Fruit fly (Drosophila melanogaster) whole organism, prepupa: Measurements from ENCODE around the gene CG10809.
A peak's percentile ranks its signal among the peaks of the same experiment; 100 is the strongest.

Experiments
- CG10631 ChIP-seq: fragments of 200-800 bp; sonication (Bioruptor generic); optimal IDR thresholded peaks from 2 replicates; lab custom pipeline; 2016; ENCODE audit warnings: missing biosample characterization, missing genetic modification characterization
- CG10669 ChIP-seq: fragments of 200-800 bp; sonication (Bioruptor generic); optimal IDR thresholded peaks from 3 replicates; lab custom pipeline; 2018; ENCODE audit warnings: missing biosample characterization, mild to moderate bottlenecking, missing genetic modification characterization, moderate library complexity
- CG11294 ChIP-seq: fragments of 200-800 bp; sonication (Bioruptor generic); IDR thresholded peaks from 2 replicates; pipeline ENCODE4 v1.3.6; 2022; ENCODE audit warnings: missing biosample characterization, missing genetic modification characterization
- CG15336 ChIP-seq: fragments of 200-800 bp; sonication (Bioruptor generic); IDR thresholded peaks from 2 replicates; pipeline ENCODE4 v1.3.6; 2022; ENCODE audit warnings: missing biosample characterization, missing genetic modification characterization
- CG1621 ChIP-seq: fragments of 200-800 bp; sonication (Bioruptor generic); optimal IDR thresholded peaks from 3 replicates; lab custom pipeline; 2018; ENCODE audit warnings: missing biosample characterization, mild to moderate bottlenecking, missing genetic modification characterization
- CG16779 ChIP-seq: fragments of 200-800 bp; sonication (Bioruptor generic); optimal IDR thresholded peaks from 3 replicates; lab custom pipeline; 2017; ENCODE audit warnings: missing biosample characterization, mild to moderate bottlenecking, missing genetic modification characterization
- CG3032 ChIP-seq: fragments of 200-800 bp; optimal IDR thresholded peaks from 2 replicates; lab custom pipeline; 2019; ENCODE audit warnings: missing biosample characterization, mild to moderate bottlenecking, missing genetic modification characterization, moderate library complexity
- CG32006 ChIP-seq: fragments of 200-800 bp; sonication (Bioruptor generic); optimal IDR thresholded peaks from 3 replicates; lab custom pipeline; 2017; ENCODE audit warnings: missing biosample characterization, mild to moderate bottlenecking, missing genetic modification characterization
- CG34406 ChIP-seq: fragments of 200-800 bp; sonication (Bioruptor generic); optimal IDR thresholded peaks from 3 replicates; lab custom pipeline; 2016; ENCODE audit warnings: missing biosample characterization, missing genetic modification characterization
- CG3919 ChIP-seq: fragments of 200-800 bp; sonication (Bioruptor generic); optimal IDR thresholded peaks from 3 replicates; lab custom pipeline; 2016; ENCODE audit warnings: missing biosample characterization, missing genetic modification characterization
- CG4318 ChIP-seq: fragments of 200-800 bp; sonication (Bioruptor generic); optimal IDR thresholded peaks from 3 replicates; lab custom pipeline; 2017; ENCODE audit warnings: missing biosample characterization, mild to moderate bottlenecking, missing genetic modification characterization
- CG6163 ChIP-seq: fragments of 200-800 bp; sonication (Bioruptor generic); IDR thresholded peaks from 3 replicates; pipeline ENCODE4 v1.3.6; 2022; ENCODE audit warnings: missing biosample characterization, missing genetic modification characterization
- CG6276 ChIP-seq: fragments of 200-800 bp; sonication (Bioruptor generic); optimal IDR thresholded peaks from 2 replicates; lab custom pipeline; 2017; ENCODE audit warnings: missing biosample characterization, mild to moderate bottlenecking, missing genetic modification characterization
- CG6808 ChIP-seq: fragments of 200-800 bp; sonication (Bioruptor generic); optimal IDR thresholded peaks from 3 replicates; lab custom pipeline; 2017; ENCODE audit warnings: missing biosample characterization, missing genetic modification characterization, mild to moderate bottlenecking, moderate library complexity, missing genetic modification reagents
- CG7368 ChIP-seq: fragments of 200-800 bp; sonication (Bioruptor generic); optimal IDR thresholded peaks from 3 replicates; lab custom pipeline; 2016; ENCODE audit warnings: missing biosample characterization, missing genetic modification characterization
- CG8119 ChIP-seq: fragments of 200-800 bp; sonication (Bioruptor generic); IDR thresholded peaks from 3 replicates; pipeline ENCODE4 v1.3.6; 2022; ENCODE audit warnings: missing biosample characterization, missing genetic modification characterization
- CG8319 ChIP-seq: fragments of 200-800 bp; sonication (Bioruptor generic); optimal IDR thresholded peaks from 3 replicates; lab custom pipeline; 2016; ENCODE audit warnings: missing biosample characterization, missing genetic modification characterization
- CG8632 ChIP-seq: fragments of 200-800 bp; sonication (Bioruptor generic); optimal IDR thresholded peaks from 3 replicates; lab custom pipeline; 2016; ENCODE audit warnings: missing biosample characterization, missing genetic modification characterization
- CG9139 ChIP-seq: fragments of 200-800 bp; sonication (Bioruptor generic); optimal IDR thresholded peaks from 3 replicates; lab custom pipeline; 2017; ENCODE audit warnings: missing biosample characterization, mild to moderate bottlenecking, missing genetic modification characterization
- Eip93F ChIP-seq: fragments of 200-800 bp; sonication (Bioruptor generic); optimal IDR thresholded peaks from 2 replicates; lab custom pipeline; 2016; ENCODE audit warnings: missing biosample characterization, mild to moderate bottlenecking, missing genetic modification characterization
- Ets21C ChIP-seq: fragments of 200-800 bp; sonication (Bioruptor generic); optimal IDR thresholded peaks from 3 replicates; lab custom pipeline; 2016; ENCODE audit warnings: missing biosample characterization, missing genetic modification characterization
- Ets96B ChIP-seq: fragments of 200-800 bp; optimal IDR thresholded peaks from 2 replicates; lab custom pipeline; 2019; ENCODE audit warnings: missing biosample characterization, mild to moderate bottlenecking, missing genetic modification characterization, moderate library complexity
- Gug ChIP-seq: fragments of 200-800 bp; sonication (Bioruptor generic); IDR thresholded peaks from 2 replicates; pipeline ENCODE4 v1.3.6; 2022; ENCODE audit warnings: missing biosample characterization, missing genetic modification characterization
- Hr38 ChIP-seq: sonication (Bioruptor generic); optimal IDR thresholded peaks from 2 replicates; lab custom pipeline; 2016; ENCODE audit warnings: missing biosample characterization, missing genetic modification characterization
- Hr4 ChIP-seq: fragments of 200-800 bp; sonication (Bioruptor generic); optimal IDR thresholded peaks from 3 replicates; lab custom pipeline; 2016; ENCODE audit warnings: missing biosample characterization, missing genetic modification characterization
- Met ChIP-seq: fragments of 200-800 bp; sonication (Bioruptor generic); optimal IDR thresholded peaks from 3 replicates; lab custom pipeline; 2016; ENCODE audit warnings: missing biosample characterization, missing genetic modification characterization
- OdsH ChIP-seq: fragments of 200-800 bp; sonication (Bioruptor generic); optimal IDR thresholded peaks from 3 replicates; lab custom pipeline; 2016; ENCODE audit warnings: missing biosample characterization, missing genetic modification characterization
- Smox ChIP-seq: fragments of 200-800 bp; sonication (Bioruptor generic); optimal IDR thresholded peaks from 3 replicates; lab custom pipeline; 2016; ENCODE audit warnings: missing biosample characterization, missing genetic modification characterization
- Sox102F ChIP-seq: fragments of 200-800 bp; sonication (Bioruptor generic); optimal IDR thresholded peaks from 2 replicates; lab custom pipeline; 2016; ENCODE audit warnings: missing biosample characterization, mild to moderate bottlenecking, missing genetic modification characterization
- Sox15 ChIP-seq: fragments of 200-800 bp; sonication (Bioruptor generic); optimal IDR thresholded peaks from 3 replicates; lab custom pipeline; 2016; ENCODE audit warnings: missing biosample characterization, missing genetic modification characterization
- achi ChIP-seq: fragments of 200-800 bp; sonication (Bioruptor generic); optimal IDR thresholded peaks from 3 replicates; lab custom pipeline; 2016; ENCODE audit warnings: missing biosample characterization, missing genetic modification characterization
- acj6 ChIP-seq: fragments of 200-800 bp; sonication (Bioruptor generic); optimal IDR thresholded peaks from 3 replicates; lab custom pipeline; 2016; ENCODE audit warnings: missing biosample characterization, missing genetic modification characterization
- dsx ChIP-seq: fragments of 200-800 bp; optimal IDR thresholded peaks from 3 replicates; lab custom pipeline; 2019; ENCODE audit warnings: missing biosample characterization, mild to moderate bottlenecking, missing genetic modification characterization, moderate library complexity; ENCODE audit not compliant: poor library complexity, severe bottlenecking
- eg ChIP-seq: fragments of 200-800 bp; sonication (Bioruptor generic); IDR thresholded peaks from 3 replicates; pipeline ENCODE4 v1.3.6; 2022; ENCODE audit warnings: missing biosample characterization, missing genetic modification characterization
- esn ChIP-seq: fragments of 200-800 bp; sonication (Bioruptor generic); optimal IDR thresholded peaks from 2 replicates; lab custom pipeline; 2016; ENCODE audit warnings: missing biosample characterization, mild to moderate bottlenecking, missing genetic modification characterization, moderate library complexity
- fd59A ChIP-seq: fragments of 200-800 bp; sonication (Bioruptor generic); optimal IDR thresholded peaks from 2 replicates; lab custom pipeline; 2017; ENCODE audit warnings: missing biosample characterization, mild to moderate bottlenecking, missing genetic modification characterization, missing genetic modification reagents
- fd85E ChIP-seq: fragments of 200-800 bp; sonication (Bioruptor generic); optimal IDR thresholded peaks from 3 replicates; lab custom pipeline; 2016; ENCODE audit warnings: missing biosample characterization, missing genetic modification characterization
- lz ChIP-seq: fragments of 200-800 bp; sonication (Bioruptor generic); optimal IDR thresholded peaks from 3 replicates; lab custom pipeline; 2016; ENCODE audit warnings: missing biosample characterization, missing genetic modification characterization
- ss ChIP-seq, 2 experiments: fragments of 200-800 bp; sonication (Bioruptor generic); optimal IDR thresholded peaks; 2 replicates in 1 of 2; 3 replicates in 1 of 2; lab custom pipeline; 2017 to 2018; ENCODE audit warnings: mild to moderate bottlenecking in 2 of 2, missing biosample characterization in 2 of 2, missing genetic modification characterization in 2 of 2, moderate library complexity in 1 of 2
- svp ChIP-seq: fragments of 200-800 bp; sonication (Bioruptor generic); peaks from one replicate; lab custom pipeline; 2016; ENCODE audit warnings: missing biosample characterization, missing genetic modification characterization
- topi ChIP-seq: fragments of 200-800 bp; sonication (Bioruptor generic); optimal IDR thresholded peaks from 3 replicates; lab custom pipeline; 2016; ENCODE audit warnings: missing biosample characterization, missing genetic modification characterization
- vri ChIP-seq: fragments of 200-800 bp; sonication (Bioruptor generic); optimal IDR thresholded peaks from 3 replicates; lab custom pipeline; 2016; ENCODE audit warnings: missing biosample characterization, mild to moderate bottlenecking, missing genetic modification characterization

The CG10809 gene

DNA sequence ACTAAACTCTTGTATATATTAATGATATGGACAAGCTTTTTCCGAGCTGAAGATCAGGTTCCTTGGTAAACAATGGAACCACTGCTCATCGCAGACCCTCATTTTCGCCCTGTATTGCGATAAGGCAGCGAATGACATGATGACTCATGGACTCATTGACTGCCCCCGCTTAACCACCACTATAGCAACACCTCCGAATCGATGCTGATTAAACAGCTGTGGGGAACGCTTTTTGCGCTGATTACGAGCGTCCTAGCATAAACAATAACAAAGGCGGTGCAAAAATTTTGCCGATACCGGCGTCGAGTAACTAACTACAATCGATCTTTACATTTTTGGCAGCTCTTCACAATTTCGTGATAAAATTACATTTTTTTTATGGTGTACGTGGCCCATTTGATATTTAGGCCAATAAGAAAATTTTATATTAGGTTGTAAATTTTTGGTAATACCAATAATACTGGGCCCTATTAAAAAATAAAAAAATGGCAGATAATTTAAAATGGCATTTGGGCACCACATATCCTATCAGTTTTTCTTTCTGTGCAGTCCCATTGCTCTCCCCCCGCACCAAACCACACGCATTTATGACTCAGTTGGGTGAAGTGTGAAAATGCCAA lies 37.6 kb upstream of the CG10809 start (continued):
- TF ChIP-seq Eip93F (GFP tag; lab: Kevin White, UChicago) (peak; percentile 14), CG6163 (GFP tag; lab: Robert Waterston, UW) (peak; percentile 48; the same call in 2 of the 3 replicates), acj6 (GFP tag; lab: Kevin White, UChicago) (peak; percentile 51), ss (GFP tag; optimal IDR thresholded peaks at IDR 0.05; lab: Kevin White, UChicago) (no peak), CG8632 (GFP tag; lab: Kevin White, UChicago) (peak; percentile 34), CG11294 (GFP tag; lab: Robert Waterston, UW) (no peak), CG10669 (GFP tag; lab: Kevin White, UChicago) (peak; percentile 31), CG16779 (tag; lab: Kevin White, UChicago) (no peak), Gug (GFP tag; lab: Robert Waterston, UW) (no peak), achi (GFP tag; lab: Kevin White, UChicago) (peak; percentile 43), eg (GFP tag; lab: Robert Waterston, UW) (no peak), fd85E (no peak), CG7368 (GFP tag; lab: Kevin White, UChicago) (no peak), CG3032 (no peak), CG34406 (GFP tag; lab: Kevin White, UChicago) (peak; percentile 39), fd59A (no peak), CG1621 (tag; lab: Kevin White, UChicago) (no peak), CG9139 (GFP tag; lab: Kevin White, UChicago) (no peak), topi (GFP tag; lab: Kevin White, UChicago) (peak; percentile 59), Met (GFP tag; lab: Kevin White, UChicago) (peak; percentile 54), dsx (GFP tag; lab: Kevin White, UChicago) (no peak), Hr4 (GFP tag; lab: Kevin White, UChicago) (peak; percentile 40), CG6276 (no peak)
- TF ChIP-seq, all 60 proteins: peak for 32

dm6 chr3L:9894643-9895042 lies 35.0 kb upstream of the CG10809 start, which contains the start of the genes CG6709 and Hez:
Gene CG6709 (minus strand): TSS chr3L:9894743.
Gene Hez (minus strand): TSS chr3L:9894743.
- no peak for TF ChIP-seq CG3032
- no peak for TF ChIP-seq CG8319
- no peak for TF ChIP-seq CG32006 (GFP tag; lab: Kevin White, UChicago)
- TF ChIP-seq CG8632 (GFP tag; lab: Kevin White, UChicago) = no peak
- TF ChIP-seq CG6276 = no peak

- no peak for TF ChIP-seq Ets21C (GFP tag; lab: Kevin White, UChicago)
- TF ChIP-seq svp (GFP tag; lab: Kevin White, UChicago) = peak; percentile 92
These were observed 34.3 kb upstream of the CG10809 start for dm6 chr3L:9893983-9894382.

DNA sequence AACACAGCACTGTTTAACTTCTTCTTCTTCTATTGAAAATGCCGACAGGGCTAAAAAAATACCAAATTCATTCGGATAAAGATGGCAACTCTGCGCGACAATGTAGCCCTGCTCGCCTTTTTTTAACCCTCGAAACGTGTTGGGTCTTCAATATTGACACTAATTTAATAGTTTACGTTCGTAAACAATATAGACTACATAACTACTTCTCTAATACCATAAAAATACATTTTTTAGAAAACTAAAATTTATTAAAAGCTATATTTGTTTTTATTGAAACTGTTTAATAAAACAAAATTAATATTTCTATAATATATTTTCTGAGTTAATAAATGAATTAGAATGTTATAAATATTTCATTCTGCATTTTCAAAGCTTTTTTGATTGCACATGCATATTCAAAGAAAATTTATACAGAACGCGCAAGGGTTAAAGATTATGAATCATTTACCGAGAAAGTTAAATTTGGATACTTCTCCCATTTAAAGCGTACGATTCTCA lies 29.0 kb upstream of the CG10809 start, which contains the start of the genes Taf2 and CalpB:
Taf2 (minus strand) TSS at position 54 of the 501 bp plus-strand sequence.
CalpB (plus strand) TSS at position 133 of the 501 bp plus-strand sequence.
- TF ChIP-seq CG6808 (GFP tag; lab: Kevin White, UChicago) (peak; percentile 82), CG34406 (GFP tag; lab: Kevin White, UChicago) (peak; percentile 87), CG16779 (tag; lab: Kevin White, UChicago) (peak; percentile 67), dsx (GFP tag; lab: Kevin White, UChicago) (peak; percentile 89), Hr38 (GFP tag; lab: Kevin White, UChicago) (no peak), topi (GFP tag; lab: Kevin White, UChicago) (peak; percentile 59), Sox102F (peak; percentile 23), svp (GFP tag; lab: Kevin White, UChicago) (peak; percentile 80), fd59A (peak; percentile 19), Ets96B (tag; lab: Kevin White, UChicago) (peak; percentile 94), CG6276 (peak; percentile 86), eg (GFP tag; lab: Robert Waterston, UW) (peak; percentile 89), CG8632 (GFP tag; lab: Kevin White, UChicago) (peak; percentile 81), achi (GFP tag; lab: Kevin White, UChicago) (peak; percentile 83), Met (GFP tag; lab: Kevin White, UChicago) (no peak), CG10631 (GFP tag; lab: Kevin White, UChicago) (peak; percentile 89), vri (GFP tag; lab: Kevin White, UChicago) (no peak), CG3032 (peak; percentile 92), CG15336 (GFP tag; lab: Robert Waterston, UW) (peak; percentile 85), OdsH (GFP tag; lab: Kevin White, UChicago) (peak; percentile 82), Smox (peak; percentile 63), CG1621 (tag; lab: Kevin White, UChicago) (peak; percentile 32), CG8119 (GFP tag; lab: Robert Waterston, UW) (peak; percentile 88), CG3919 (GFP tag; lab: Kevin White, UChicago) (peak; percentile 85), CG4318 (GFP tag; lab: Kevin White, UChicago) (peak; percentile 76), lz (GFP tag; lab: Kevin White, UChicago) (peak; percentile 73), Hr4 (GFP tag; lab: Kevin White, UChicago) (no peak), esn (peak; percentile 84), Sox15 (peak; percentile 60), CG6163 (GFP tag; lab: Robert Waterston, UW) (peak; percentile 74; the same call in 2 of the 3 replicates)
